Fruit fly (Drosophila melanogaster) whole organism, adult: ENCODE results near the gene CG43175.

Source experiments
- CG12768 ChIP-seq: fragments of 200-800 bp; sonication (Bioruptor generic); optimal IDR thresholded peaks from 2 replicates; lab custom pipeline; 2017; ENCODE audit warnings: missing biosample characterization, missing genetic modification characterization, mild to moderate bottlenecking, moderate library complexity, missing genetic modification reagents
- CG14711 ChIP-seq: fragments of 200-800 bp; sonication (Bioruptor generic); optimal IDR thresholded peaks from 2 replicates; lab custom pipeline; 2018; ENCODE audit warnings: missing biosample characterization, mild to moderate bottlenecking, missing genetic modification characterization, moderate library complexity
- CG5204 ChIP-seq: fragments of 200-800 bp; sonication (Bioruptor generic); optimal IDR thresholded peaks from 2 replicates; lab custom pipeline; 2016; ENCODE audit warnings: missing biosample characterization, missing genetic modification characterization
- CG7101 ChIP-seq: fragments of 200-800 bp; sonication (Bioruptor generic); optimal IDR thresholded peaks from 2 replicates; lab custom pipeline; 2018; ENCODE audit warnings: missing biosample characterization, mild to moderate bottlenecking, missing genetic modification characterization, moderate library complexity
- Hr96 ChIP-seq: fragments of 200-800 bp; sonication (Bioruptor generic); optimal IDR thresholded peaks from 2 replicates; lab custom pipeline; 2016; ENCODE audit warnings: missing biosample characterization, missing genetic modification characterization
- Mnt ChIP-seq: fragments of 200-800 bp; sonication (Bioruptor generic); optimal IDR thresholded peaks from 2 replicates; lab custom pipeline; 2016; ENCODE audit warnings: missing biosample characterization, mild to moderate bottlenecking, missing genetic modification characterization
- cic ChIP-seq: fragments of 200-800 bp; sonication (Bioruptor generic); optimal IDR thresholded peaks from 2 replicates; lab custom pipeline; 2017; ENCODE audit warnings: missing biosample characterization, mild to moderate bottlenecking, missing genetic modification characterization, moderate library complexity

- no peak for TF ChIP-seq Mnt (GFP tag; lab: Kevin White, UChicago)
- no peak for TF ChIP-seq cic (GFP tag; lab: Kevin White, UChicago)
- TF ChIP-seq CG12768 (GFP tag; lab: Kevin White, UChicago), result no peak
- no peak for TF ChIP-seq CG5204 (GFP tag; lab: Kevin White, UChicago)
- TF ChIP-seq Hr96 (GFP tag; lab: Kevin White, UChicago), result no peak
- TF ChIP-seq CG7101 (tag; lab: Kevin White, UChicago), result no peak
- no peak for TF ChIP-seq CG14711 (tag; lab: Kevin White, UChicago)
These were observed 804 bp downstream of the CG43175 start for dm6 chr3R:17631176-17631865.
